Worm (Caenorhabditis elegans): Measurements from ENCODE around the gene atp-2.

atp-2 gene

ce11 chrIII:5181641-5182040 is 46.6 kb upstream of the atp-2 start:
- TF ChIP-seq nfya-1 (tag; optimal IDR thresholded peaks at IDR 0.05; ENCODE audit: insufficient read depth) (peak; percentile 30), nhr-11 (tag; optimal IDR thresholded peaks at IDR 0.05) (no peak)

- TF ChIP-seq lin-39 (tag; optimal IDR thresholded peaks at IDR 0.05) (peak; percentile 43), pqm-1 (tag; optimal IDR thresholded peaks at IDR 0.05) (no peak)
Observed at ce11 chrIII:5183372-5183771, 44.8 kb upstream of the atp-2 start.

- TF ChIP-seq ZK546.5 (tag; optimal IDR thresholded peaks at IDR 0.05) (no peak), daf-12 (tag; optimal IDR thresholded peaks at IDR 0.05) (no peak), nhr-23 (tag; optimal IDR thresholded peaks at IDR 0.05) (no peak), nfya-1 (tag; optimal IDR thresholded peaks at IDR 0.05; ENCODE audit: insufficient read depth) (no peak), elt-3 (tag; optimal IDR thresholded peaks at IDR 0.05) (no peak), mdl-1 (tag; optimal IDR thresholded peaks at IDR 0.05) (no peak), pha-4 (tag; optimal IDR thresholded peaks at IDR 0.05) (no peak), tbx-2 (tag; optimal IDR thresholded peaks at IDR 0.05) (no peak), ceh-82 (tag; optimal IDR thresholded peaks at IDR 0.05) (no peak), lin-15B (tag; optimal IDR thresholded peaks at IDR 0.05) (no peak), nhr-28 (tag; optimal IDR thresholded peaks at IDR 0.05) (no peak), zag-1 (tag; optimal IDR thresholded peaks at IDR 0.05) (no peak), fkh-10 (GFP tag; optimal IDR thresholded peaks at IDR 0.05) (no peak), lsy-12 (tag; optimal IDR thresholded peaks at IDR 0.05) (no peak), lin-39 (tag; optimal IDR thresholded peaks at IDR 0.05) (no peak), pqm-1 (tag; optimal IDR thresholded peaks at IDR 0.05) (no peak), ceh-9 (tag; optimal IDR thresholded peaks at IDR 0.05) (no peak), ztf-11 (tag; optimal IDR thresholded peaks at IDR 0.05) (no peak), jun-1 (tag; optimal IDR thresholded peaks at IDR 0.05) (no peak), sea-2 (GFP tag; optimal IDR thresholded peaks at IDR 0.05) (no peak)
Observed at ce11 chrIII:5185620-5186019, 42.6 kb upstream of the atp-2 start, which contains the start of gene pup-2. Gene pup-2 (plus strand): TSS chrIII:5185920.

- TF ChIP-seq elt-3 (tag; optimal IDR thresholded peaks at IDR 0.05) (no peak), aly-2 (tag; optimal IDR thresholded peaks at IDR 0.05) (no peak), daf-12 (tag; optimal IDR thresholded peaks at IDR 0.05) (no peak), jun-1 (tag; optimal IDR thresholded peaks at IDR 0.05) (no peak), nhr-12 (tag; optimal IDR thresholded peaks at IDR 0.05) (no peak), nhr-11 (tag; optimal IDR thresholded peaks at IDR 0.05) (no peak)
Observed at ce11 chrIII:5188426-5188825, 39.8 kb upstream of the atp-2 start, which contains the start of gene K10D2.8. Gene K10D2.8 (plus strand): TSS chrIII:5188726.

- TF ChIP-seq nhr-25 (tag; optimal IDR thresholded peaks at IDR 0.05): no peak
- no peak for TF ChIP-seq pqm-1 (tag; optimal IDR thresholded peaks at IDR 0.05)
- TF ChIP-seq nfya-1 (tag; optimal IDR thresholded peaks at IDR 0.05; ENCODE audit: insufficient read depth): peak; percentile 24
- TF ChIP-seq nhr-23 (tag; optimal IDR thresholded peaks at IDR 0.05): peak; percentile 44
- peak; percentile 43 for TF ChIP-seq pha-4 (tag; optimal IDR thresholded peaks at IDR 0.05)
- no peak for TF ChIP-seq skn-1 (tag; optimal IDR thresholded peaks at IDR 0.05)
- TF ChIP-seq aly-2 (tag; optimal IDR thresholded peaks at IDR 0.05): no peak
- no peak for TF ChIP-seq ama-1 (optimal IDR thresholded peaks at IDR 0.05)
- TF ChIP-seq unc-39 (tag; optimal IDR thresholded peaks at IDR 0.05): no peak
- TF ChIP-seq lin-15B (tag; optimal IDR thresholded peaks at IDR 0.05): no peak
- TF ChIP-seq R02D3.7 (tag; optimal IDR thresholded peaks at IDR 0.05): no peak
- TF ChIP-seq nhr-28 (tag; optimal IDR thresholded peaks at IDR 0.05): no peak
- no peak for TF ChIP-seq lin-39 (tag; optimal IDR thresholded peaks at IDR 0.05)
- TF ChIP-seq nhr-43 (tag; optimal IDR thresholded peaks at IDR 0.05; ENCODE audit: poor library complexity, severe bottlenecking): peak; percentile 41
Observed at ce11 chrIII:5190179-5190578, 38.0 kb upstream of the atp-2 start.

- TF ChIP-seq lin-39 (tag; optimal IDR thresholded peaks at IDR 0.05) (no peak), nhr-237 (tag; optimal IDR thresholded peaks at IDR 0.05) (no peak), pha-4 (tag; optimal IDR thresholded peaks at IDR 0.05) (peak; percentile 66), pqm-1 (tag; optimal IDR thresholded peaks at IDR 0.05) (no peak), skn-1 (tag; optimal IDR thresholded peaks at IDR 0.05) (no peak), nfya-1 (tag; optimal IDR thresholded peaks at IDR 0.05; ENCODE audit: insufficient read depth) (peak; percentile 0), nhr-77 (tag; optimal IDR thresholded peaks at IDR 0.05) (no peak), aly-2 (tag; optimal IDR thresholded peaks at IDR 0.05) (no peak), snpc-4 (tag; optimal IDR thresholded peaks at IDR 0.05) (peak; percentile 31), jun-1 (tag; optimal IDR thresholded peaks at IDR 0.05) (no peak), eor-1 (tag; optimal IDR thresholded peaks at IDR 0.05) (no peak), ZK546.5 (tag; optimal IDR thresholded peaks at IDR 0.05) (no peak), fos-1 (tag; optimal IDR thresholded peaks at IDR 0.05) (no peak), nhr-12 (tag; optimal IDR thresholded peaks at IDR 0.05) (no peak), ceh-28 (tag; optimal IDR thresholded peaks at IDR 0.05) (no peak), hmg-11 (tag; optimal IDR thresholded peaks at IDR 0.05) (peak; percentile 3), lin-15B (tag; optimal IDR thresholded peaks at IDR 0.05) (peak; percentile 83), nhr-67 (tag; optimal IDR thresholded peaks at IDR 0.05) (no peak), elt-3 (tag; optimal IDR thresholded peaks at IDR 0.05) (no peak), elt-2 (tag; optimal IDR thresholded peaks at IDR 0.05) (peak; percentile 9), elt-1 (tag; optimal IDR thresholded peaks at IDR 0.05) (no peak), daf-12 (tag; optimal IDR thresholded peaks at IDR 0.05) (no peak), mml-1 (tag; optimal IDR thresholded peaks at IDR 0.05) (no peak), unc-62 (GFP tag; optimal IDR thresholded peaks at IDR 0.05) (no peak)
Observed at ce11 chrIII:5190671-5191174, 37.5 kb upstream of the atp-2 start, which contains the start of gene hira-1. Gene hira-1 (plus strand): TSS chrIII:5191124.
